Worm (Caenorhabditis elegans): ENCODE measurements around the gene C03H5.5.

DNA sequence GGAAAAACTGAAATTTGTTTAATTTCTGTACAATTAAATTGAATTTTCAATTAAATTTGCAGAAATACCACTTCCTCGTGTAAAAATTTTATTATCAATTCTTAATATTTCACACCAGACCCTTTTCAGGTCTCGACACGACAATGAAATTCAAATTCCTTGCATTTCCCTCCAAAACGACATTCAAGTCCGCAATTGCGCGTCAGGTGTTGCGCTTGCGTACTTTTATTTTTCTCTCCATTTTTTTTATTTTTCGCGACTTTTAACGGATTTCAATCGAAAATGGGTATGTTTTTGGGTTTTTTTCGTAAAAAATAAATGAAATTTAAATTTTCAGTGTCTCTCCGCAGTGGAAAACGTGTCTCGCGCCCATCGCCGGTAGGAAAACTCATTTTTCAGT is 799 bp upstream of the C03H5.5 start, which contains the start of gene C03H5.3:
- TF ChIP-seq blmp-1 (tag; optimal IDR thresholded peaks at IDR 0.05) (no peak), mep-1 (tag; optimal IDR thresholded peaks at IDR 0.05) (peak; percentile 77), cnd-1 (tag; optimal IDR thresholded peaks at IDR 0.05) (no peak), ceh-83 (GFP tag; optimal IDR thresholded peaks at IDR 0.05) (no peak)
